Worm (Caenorhabditis elegans) whole organism, L2 larva: ENCODE measurements around the gene T06D8.10.

Source experiments
- C34F6.9 ChIP-seq: fragments of 150-350 bp; optimal IDR thresholded peaks from 2 replicates; lab custom pipeline; 2014; ENCODE audit warnings: missing biosample characterization, missing genetic modification characterization
- alr-1 ChIP-seq: fragments of 150-350 bp; optimal IDR thresholded peaks from 2 replicates; lab custom pipeline; 2014; ENCODE audit warnings: missing biosample characterization, missing genetic modification characterization
- aly-2 ChIP-seq: fragments of 150-350 bp; optimal IDR thresholded peaks from 2 replicates; lab custom pipeline; 2014; ENCODE audit warnings: missing biosample characterization, missing genetic modification characterization
- ceh-16 ChIP-seq: fragments of 150-350 bp; optimal IDR thresholded peaks from 2 replicates; lab custom pipeline; 2014; ENCODE audit warnings: missing biosample characterization, missing genetic modification characterization
- dmd-4 ChIP-seq: sonication (generic microtip); optimal IDR thresholded peaks from 2 replicates; lab custom pipeline; 2017; ENCODE audit warnings: missing biosample characterization, missing genetic modification characterization
- lin-11 ChIP-seq: fragments of 150-350 bp; sonication (generic microtip); optimal IDR thresholded peaks from 2 replicates; lab custom pipeline; 2014; ENCODE audit warnings: missing biosample characterization, missing genetic modification characterization, inconsistent platforms, mixed read lengths
- mab-5 ChIP-seq: fragments of 150-350 bp; optimal IDR thresholded peaks from 2 replicates; lab custom pipeline; 2014; ENCODE audit warnings: missing biosample characterization, missing genetic modification characterization
- nhr-10 ChIP-seq: sonication (generic microtip); optimal IDR thresholded peaks from 2 replicates; lab custom pipeline; 2017; ENCODE audit warnings: missing biosample characterization, missing genetic modification characterization
- nhr-11 ChIP-seq: fragments of 150-350 bp; optimal IDR thresholded peaks from 2 replicates; lab custom pipeline; 2014; ENCODE audit warnings: missing biosample characterization, missing genetic modification characterization
- nhr-6 ChIP-seq: fragments of 150-350 bp; optimal IDR thresholded peaks from 2 replicates; lab custom pipeline; 2014; ENCODE audit warnings: missing biosample characterization, missing genetic modification characterization
- snpc-4 ChIP-seq: fragments of 150-350 bp; optimal IDR thresholded peaks from 2 replicates; lab custom pipeline; 2014; ENCODE audit warnings: missing biosample characterization, missing genetic modification characterization
- unc-62 ChIP-seq: fragments of 150-350 bp; optimal IDR thresholded peaks from 2 replicates; lab custom pipeline; 2014; ENCODE audit warnings: missing biosample characterization, missing genetic modification reagents, missing genetic modification characterization
- ztf-4 ChIP-seq: fragments of 150-350 bp; optimal IDR thresholded peaks from 2 replicates; lab custom pipeline; 2014; ENCODE audit warnings: missing biosample characterization, missing genetic modification characterization

ce11 chrII:11200234-11200755, 47.0 kb downstream of the T06D8.10 start:
- TF ChIP-seq ztf-4 (tag; lab: Kevin White, UChicago) (no peak), snpc-4 (no peak), aly-2 (tag; lab: Kevin White, UChicago) (no peak), ceh-16 (no peak), C34F6.9 (tag; lab: Kevin White, UChicago) (no peak), mab-5 (tag; lab: Kevin White, UChicago) (no peak), nhr-10 (tag; lab: Kevin White, UChicago) (no peak), lin-11 (tag; lab: Kevin White, UChicago) (no peak), unc-62 (GFP tag; lab: Kevin White, UChicago) (no peak), nhr-6 (tag; lab: Kevin White, UChicago) (no peak), alr-1 (no peak), nhr-11 (tag; lab: Kevin White, UChicago) (no peak), dmd-4 (tag; lab: Kevin White, UChicago) (no peak)
